Worm (Caenorhabditis elegans) whole organism, late embryonic: ENCODE data around the gene fbxa-126.

Experiments
- ama-1 ChIP-seq: fragments of 150-350 bp; optimal IDR thresholded peaks from 2 replicates; lab custom pipeline; 2014
- ceh-34 ChIP-seq: sonication (generic microtip); optimal IDR thresholded peaks from 2 replicates; lab custom pipeline; 2016; ENCODE audit warnings: mild to moderate bottlenecking, missing genetic modification characterization, missing compliant biosample characterization
- eyg-1 ChIP-seq: sonication (generic microtip); optimal IDR thresholded peaks from 2 replicates; lab custom pipeline; 2016; ENCODE audit warnings: missing genotype, missing genetic modification characterization, missing compliant biosample characterization
- fkh-10 ChIP-seq: fragments of 150-350 bp; optimal IDR thresholded peaks from 2 replicates; lab custom pipeline; 2014; ENCODE audit warnings: missing biosample characterization, missing genetic modification reagents, missing genetic modification characterization
- lim-6 ChIP-seq: sonication (generic microtip); optimal IDR thresholded peaks from 2 replicates; lab custom pipeline; 2016; ENCODE audit warnings: missing genetic modification characterization, missing compliant biosample characterization
- madf-2 ChIP-seq: sonication (generic microtip); optimal IDR thresholded peaks from 2 replicates; lab custom pipeline; 2017; ENCODE audit warnings: missing genetic modification characterization, missing compliant biosample characterization
- nfya-1 ChIP-seq: sonication (generic microtip); optimal IDR thresholded peaks from 2 replicates; lab custom pipeline; 2017; ENCODE audit warnings: missing genetic modification characterization, mild to moderate bottlenecking, missing compliant biosample characterization, antibody characterized with exemption, moderate library complexity
- odd-2 ChIP-seq: sonication (generic microtip); optimal IDR thresholded peaks from 2 replicates; lab custom pipeline; 2017; ENCODE audit warnings: antibody characterized with exemption, mild to moderate bottlenecking, missing genetic modification characterization, missing compliant biosample characterization
- pros-1 ChIP-seq: fragments of 150-350 bp; optimal IDR thresholded peaks from 2 replicates; lab custom pipeline; 2014; ENCODE audit warnings: missing biosample characterization, missing genetic modification reagents, missing genetic modification characterization
- tbx-2 ChIP-seq: sonication (generic microtip); optimal IDR thresholded peaks from 2 replicates; lab custom pipeline; 2016; ENCODE audit warnings: missing genetic modification characterization, missing compliant biosample characterization

DNA sequence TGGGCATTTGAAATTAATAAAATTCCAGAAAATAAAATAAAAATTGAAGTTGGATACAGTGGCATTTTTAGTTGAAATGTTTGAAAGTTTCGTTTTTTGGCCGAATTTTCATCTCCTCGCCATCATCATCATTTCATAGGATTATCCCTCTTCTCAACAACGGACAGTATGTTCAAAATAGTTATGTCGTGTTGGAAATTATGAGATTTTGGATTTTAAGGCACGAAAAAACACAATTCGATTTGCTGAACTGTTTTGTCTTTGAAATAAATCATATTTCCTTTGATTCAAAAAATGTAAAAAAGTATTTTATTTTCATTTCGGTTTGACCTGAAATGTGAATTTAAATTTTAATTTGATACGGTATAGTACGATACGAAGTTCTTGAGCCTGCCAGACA is 22.2 kb upstream of the fbxa-126 start, which contains the start of gene srlf-28:
- TF ChIP-seq tbx-2 (tag; lab: Kevin White, UChicago) (no peak), ama-1 (no peak), madf-2 (no peak), ceh-34 (tag; lab: Kevin White, UChicago) (no peak), eyg-1 (tag; lab: Kevin White, UChicago) (no peak), fkh-10 (GFP tag; lab: Kevin White, UChicago) (no peak), nfya-1 (tag; lab: Kevin White, UChicago) (no peak), pros-1 (tag; lab: Kevin White, UChicago) (no peak), odd-2 (tag; lab: Kevin White, UChicago) (no peak), lim-6 (no peak)
